Fruit fly (Drosophila melanogaster): ENCODE data around the gene f.
A peak's percentile ranks its signal among the peaks of the same experiment; 100 is the strongest.

Gene f

dm6 chrX:17282196-17282595, 49.5 kb downstream of the f start, which contains the start of gene CG5445:
TSS of gene CG5445 (plus strand) at chrX:17282496.
- TF ChIP-seq BtbVII (GFP tag; optimal IDR thresholded peaks at IDR 0.05) (no peak), CG11398 (GFP tag; optimal IDR thresholded peaks at IDR 0.05) (no peak), CG17912 (GFP tag; optimal IDR thresholded peaks at IDR 0.05) (no peak), Ets65A (GFP tag) (peak; percentile 71), Chrac-16 (GFP tag; optimal IDR thresholded peaks at IDR 0.05) (no peak), NC2α (GFP tag; optimal IDR thresholded peaks at IDR 0.05) (no peak), corto (GFP tag; optimal IDR thresholded peaks at IDR 0.05) (no peak), crp (GFP tag; optimal IDR thresholded peaks at IDR 0.05) (no peak), MBD-R2 (GFP tag; IDR thresholded peaks at IDR 0.05) (no peak)

DNA sequence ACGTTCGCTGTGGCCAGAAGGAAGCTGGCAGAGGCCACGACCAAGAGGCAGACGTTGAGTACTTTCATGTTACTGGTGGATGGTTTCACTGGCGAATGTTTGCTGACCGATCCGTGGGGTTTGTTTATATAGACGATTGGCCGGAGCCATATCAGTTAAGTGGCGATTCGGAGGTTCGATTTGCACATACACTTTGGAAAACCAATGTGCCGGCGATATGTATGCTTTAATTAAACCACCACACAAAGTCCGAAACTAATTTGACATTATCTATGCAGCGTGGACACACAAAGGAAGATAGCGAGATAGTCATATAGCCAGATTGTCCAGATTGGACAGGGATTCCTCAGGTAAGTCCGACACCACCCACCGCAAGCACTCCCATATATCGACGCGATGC, 49.9 kb downstream of the f start, which contains the start of gene CG8664:
TSS of gene CG8664 (minus strand) at position 101 of the 400 bp plus-strand sequence.
- TF ChIP-seq eve (GFP tag; optimal IDR thresholded peaks at IDR 0.05): no peak
- no peak for TF ChIP-seq knrl (GFP tag; IDR thresholded peaks at IDR 0.05; ENCODE audit: partially characterized antibody)
- TF ChIP-seq CG2889 (GFP tag; IDR thresholded peaks at IDR 0.05): no peak
- TF ChIP-seq CG12659 (GFP tag; optimal IDR thresholded peaks at IDR 0.05): no peak
- TF ChIP-seq Drgx (GFP tag; IDR thresholded peaks at IDR 0.05): no peak
- TF ChIP-seq CG8388 (GFP tag; optimal IDR thresholded peaks at IDR 0.05): no peak
- TF ChIP-seq CG32532 (GFP tag; IDR thresholded peaks at IDR 0.05): no peak
- TF ChIP-seq B-H2 (GFP tag; optimal IDR thresholded peaks at IDR 0.05): no peak
- TF ChIP-seq her (GFP tag; optimal IDR thresholded peaks at IDR 0.05): no peak
- no peak for TF ChIP-seq HHEX (GFP tag; optimal IDR thresholded peaks at IDR 0.05)

- TF ChIP-seq ssp (GFP tag; IDR thresholded peaks at IDR 0.05) (no peak), lab (GFP tag; optimal IDR thresholded peaks at IDR 0.05) (peak; percentile 27), HLH54F (GFP tag; optimal IDR thresholded peaks at IDR 0.05) (no peak), sens (GFP tag) (peak; percentile 12), CG14441 (GFP tag; IDR thresholded peaks at IDR 0.05) (no peak), cg (GFP tag; optimal IDR thresholded peaks at IDR 0.05) (no peak)
These were observed 51.7 kb downstream of the f start, which contains the start of gene CG8661 for dm6 chrX:17284400-17284799. TSS of gene CG8661 (minus strand) at chrX:17284500.

DNA sequence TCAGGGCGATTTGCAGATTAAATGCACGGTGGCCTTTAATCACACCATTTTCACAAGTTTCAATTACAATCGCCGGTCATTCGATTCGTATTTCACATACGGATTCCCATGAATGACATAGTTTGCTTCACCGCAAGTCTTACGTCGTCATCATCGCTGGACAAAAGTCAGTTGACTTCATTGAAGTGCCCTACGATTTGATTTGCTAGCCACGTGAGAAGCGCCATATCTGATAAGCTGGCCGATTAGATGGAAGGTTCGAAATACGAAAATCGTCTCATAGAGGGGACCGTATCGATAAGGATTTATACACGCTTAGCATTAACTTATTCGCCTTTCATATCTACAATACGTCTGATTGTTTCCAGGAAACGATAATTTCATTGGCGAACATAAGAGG, 52.3 kb downstream of the f start:
- TF ChIP-seq B-H2 (GFP tag; optimal IDR thresholded peaks at IDR 0.05) (peak; percentile 27), Pdp1 (GFP tag; optimal IDR thresholded peaks at IDR 0.05) (peak in 1 of 2 experiments; percentile 29), sug (tag; optimal IDR thresholded peaks at IDR 0.05) (peak; percentile 81), Dip3 (GFP tag; optimal IDR thresholded peaks at IDR 0.05) (no peak), grn (GFP tag; optimal IDR thresholded peaks at IDR 0.05) (peak; percentile 94), mirr (GFP tag; optimal IDR thresholded peaks at IDR 0.05) (peak; percentile 91), CG10543 (GFP tag; optimal IDR thresholded peaks at IDR 0.05) (peak; percentile 8), Dbx (GFP tag; IDR thresholded peaks at IDR 0.05) (no peak), gro (GFP tag; optimal IDR thresholded peaks at IDR 0.05) (peak; percentile 27), cwo (GFP tag; optimal IDR thresholded peaks at IDR 0.05) (peak; percentile 96), CG9437 (GFP tag; optimal IDR thresholded peaks at IDR 0.05) (peak; percentile 53), exex (tag; optimal IDR thresholded peaks at IDR 0.05) (peak; percentile 95), Med (GFP tag) (peak; percentile 24), hth (optimal IDR thresholded peaks at IDR 0.05) (no peak), CG34376 (GFP tag; optimal IDR thresholded peaks at IDR 0.05) (peak; percentile 68), CG7987 (GFP tag; optimal IDR thresholded peaks at IDR 0.05) (peak; percentile 70)

Measured in whole organism, embryonic.